Worm (Caenorhabditis elegans) whole organism, mixed stage, embryonic: Measurements from ENCODE around the gene ZK1128.7.

Experiments
- nhr-2 ChIP-seq: fragments of 150-350 bp; optimal IDR thresholded peaks from 2 replicates; lab custom pipeline; 2014; ENCODE audit warnings: missing biosample characterization, missing genetic modification characterization
- nhr-237 ChIP-seq: fragments of 150-350 bp; optimal IDR thresholded peaks from 2 replicates; lab custom pipeline; 2014; ENCODE audit warnings: missing biosample characterization, missing genetic modification characterization

DNA sequence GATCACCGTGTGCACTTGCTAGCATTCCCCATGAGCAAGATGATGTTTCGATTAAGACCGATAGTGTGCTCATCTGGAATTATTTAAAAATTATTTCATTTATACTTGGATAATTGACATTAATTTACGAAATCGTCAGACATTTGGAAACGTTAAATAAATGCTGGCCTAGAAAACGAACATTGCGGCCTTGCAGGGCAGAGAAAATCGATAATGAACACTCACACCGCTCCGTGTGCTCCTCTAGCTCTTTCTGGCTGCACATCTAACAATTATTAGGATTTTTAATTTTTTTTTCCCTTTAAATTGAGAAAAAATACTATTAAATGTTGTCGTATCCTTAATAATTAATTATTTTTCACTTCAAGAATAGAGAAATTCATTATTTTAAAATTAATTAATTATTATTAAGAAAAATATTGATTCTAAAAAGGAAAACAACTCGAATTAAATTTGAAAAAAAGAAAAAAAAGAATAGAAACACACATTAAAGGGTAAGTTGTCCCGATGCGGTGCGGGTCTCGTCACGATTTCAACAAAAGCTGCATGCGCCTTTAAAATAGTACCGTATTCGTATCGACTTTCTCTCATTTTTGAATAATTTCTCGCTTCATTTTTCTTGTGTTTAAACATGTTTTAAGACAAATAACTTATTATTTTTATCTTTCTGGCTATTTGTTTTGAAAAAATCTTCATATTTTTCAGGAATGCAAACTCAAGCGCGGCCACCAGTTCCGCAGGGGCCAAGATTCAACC is 16.6 kb upstream of the ZK1128.7 start, which contains the start of the genes gtf-2H3 and ham-3:
- TF ChIP-seq nhr-2 (tag; lab: Kevin White, UChicago) (no peak), nhr-237 (tag; lab: Kevin White, UChicago) (no peak)
